Fruit fly (Drosophila melanogaster): ENCODE measurements around the gene CG14142.

- TF ChIP-seq usp (GFP tag; optimal IDR thresholded peaks at IDR 0.05) (no peak), CG8478 (optimal IDR thresholded peaks at IDR 0.05) (no peak), Dll (optimal IDR thresholded peaks at IDR 0.05) (no peak), psq (optimal IDR thresholded peaks at IDR 0.05) (no peak)
Observed at dm6 chr3L:11182994-11183393, 9.7 kb downstream of the CG14142 start.
